Fruit fly (Drosophila melanogaster): ENCODE measurements around the gene CG5004.
A peak's percentile ranks its signal among the peaks of the same experiment; 100 is the strongest.

The CG5004 gene

dm6 chrX:17111958-17112953 is 4.9 kb downstream of the CG5004 start (continued):
- no peak for TF ChIP-seq ssp (GFP tag; IDR thresholded peaks at IDR 0.05)
- TF ChIP-seq Rx (GFP tag; IDR thresholded peaks at IDR 0.05): no peak
- no peak for TF ChIP-seq CG3407 (GFP tag; optimal IDR thresholded peaks at IDR 0.05)
- TF ChIP-seq CG15011 (GFP tag; optimal IDR thresholded peaks at IDR 0.05): no peak
- no peak for TF ChIP-seq CG6813 (GFP tag; optimal IDR thresholded peaks at IDR 0.05)
- TF ChIP-seq seq (GFP tag; IDR thresholded peaks at IDR 0.05): no peak
- TF ChIP-seq PHDP (tag; optimal IDR thresholded peaks at IDR 0.05): no peak
- no peak for TF ChIP-seq Mad (GFP tag; optimal IDR thresholded peaks at IDR 0.05)
- TF ChIP-seq sc (optimal IDR thresholded peaks at IDR 0.05): no peak
- TF ChIP-seq sc (GFP tag; optimal IDR thresholded peaks at IDR 0.05): peak; percentile 30
- no peak for TF ChIP-seq sisA (GFP tag; IDR thresholded peaks at IDR 0.05)
- TF ChIP-seq otp (GFP tag; IDR thresholded peaks at IDR 0.05): no peak
- no peak for TF ChIP-seq oc (tag; optimal IDR thresholded peaks at IDR 0.05)
- no peak for TF ChIP-seq Dfd (GFP tag; optimal IDR thresholded peaks at IDR 0.05)
- TF ChIP-seq sr (GFP tag; IDR thresholded peaks at IDR 0.05): no peak
- TF ChIP-seq emc (GFP tag; optimal IDR thresholded peaks at IDR 0.05): no peak
- TF ChIP-seq tin (GFP tag; optimal IDR thresholded peaks at IDR 0.05): peak; percentile 2
- TF ChIP-seq Sox100B (GFP tag; optimal IDR thresholded peaks at IDR 0.05): peak; percentile 11
- no peak for TF ChIP-seq CG1832 (GFP tag; optimal IDR thresholded peaks at IDR 0.05)
- TF ChIP-seq tio (GFP tag; optimal IDR thresholded peaks at IDR 0.05): peak; percentile 16
- peak; percentile 52 for TF ChIP-seq sens (GFP tag)
- no peak for TF ChIP-seq Hmx (GFP tag; optimal IDR thresholded peaks at IDR 0.05)
- peak; percentile 32 for TF ChIP-seq CG4424 (GFP tag; optimal IDR thresholded peaks at IDR 0.05)
- TF ChIP-seq BEAF-32 (GFP tag; optimal IDR thresholded peaks at IDR 0.05): no peak
- no peak for TF ChIP-seq CG10543 (GFP tag; optimal IDR thresholded peaks at IDR 0.05)
- TF ChIP-seq CG3726 (GFP tag; IDR thresholded peaks at IDR 0.05): no peak
- TF ChIP-seq nau (GFP tag; optimal IDR thresholded peaks at IDR 0.05): no peak
- no peak for TF ChIP-seq bab2 (GFP tag; optimal IDR thresholded peaks at IDR 0.05)
- TF ChIP-seq nerfin-2 (GFP tag; IDR thresholded peaks at IDR 0.05; ENCODE audit: partially characterized antibody): no peak
- no peak for TF ChIP-seq CG12391 (tag; optimal IDR thresholded peaks at IDR 0.05)
- no peak for TF ChIP-seq CG12659 (GFP tag; optimal IDR thresholded peaks at IDR 0.05)
- no peak for TF ChIP-seq disco-r (GFP tag; optimal IDR thresholded peaks at IDR 0.05)
- peak; percentile 12 to 17 for TF ChIP-seq bsh (GFP tag; optimal IDR thresholded peaks at IDR 0.05)
- no peak; the same call in 1 of the 2 replicates for TF ChIP-seq Drgx (GFP tag; IDR thresholded peaks at IDR 0.05)
- TF ChIP-seq Max (GFP tag; optimal IDR thresholded peaks at IDR 0.05): no peak
- TF ChIP-seq cg (GFP tag; optimal IDR thresholded peaks at IDR 0.05): no peak
- no peak for TF ChIP-seq Optix (GFP tag; IDR thresholded peaks at IDR 0.05)
- peak in 1 of 3 experiments; percentile 13 for TF ChIP-seq lola (GFP tag; optimal IDR thresholded peaks at IDR 0.05)
- TF ChIP-seq Oli (tag; optimal IDR thresholded peaks at IDR 0.05): peak; percentile 13
- TF ChIP-seq yki (optimal IDR thresholded peaks at IDR 0.05): no peak
- no peak for TF ChIP-seq bigmax (GFP tag; optimal IDR thresholded peaks at IDR 0.05)
- peak; percentile 31 for TF ChIP-seq CG11504 (tag; optimal IDR thresholded peaks at IDR 0.05)
- no peak for TF ChIP-seq ara (GFP tag; IDR thresholded peaks at IDR 0.05)
- TF ChIP-seq CG2712 (tag; optimal IDR thresholded peaks at IDR 0.05): peak; percentile 16
- no peak for TF ChIP-seq lbe (GFP tag; optimal IDR thresholded peaks at IDR 0.05)
- no peak for TF ChIP-seq Myb (GFP tag; optimal IDR thresholded peaks at IDR 0.05)
- no peak for TF ChIP-seq twi (tag; optimal IDR thresholded peaks at IDR 0.05)
- no peak for TF ChIP-seq CG12744 (GFP tag; optimal IDR thresholded peaks at IDR 0.05)
- TF ChIP-seq CG12104 (GFP tag; optimal IDR thresholded peaks at IDR 0.05): no peak

Data from whole organism, embryonic.